Worm (Caenorhabditis elegans) whole organism, L1 larva: Measurements from ENCODE around the gene cpf-1.
A peak's percentile ranks its signal among the peaks of the same experiment; 100 is the strongest.

Experiments used
- C34B4.2 ChIP-seq: sonication (generic microtip); optimal IDR thresholded peaks from 2 replicates; lab custom pipeline; 2017; ENCODE audit warnings: mild to moderate bottlenecking, missing genetic modification characterization, missing compliant biosample characterization
- F16B12.6 ChIP-seq: fragments of 150-350 bp; optimal IDR thresholded peaks from 2 replicates; lab custom pipeline; 2014; ENCODE audit warnings: missing biosample characterization, missing genetic modification characterization
- alr-1 ChIP-seq: fragments of 200-800 bp; sonication (Bioruptor generic); optimal IDR thresholded peaks from 2 replicates; lab custom pipeline; 2018; ENCODE audit warnings: borderline replicate concordance, mild to moderate bottlenecking, missing genetic modification characterization, missing compliant biosample characterization
- aly-2 ChIP-seq: fragments of 150-350 bp; optimal IDR thresholded peaks from 2 replicates; lab custom pipeline; 2014; ENCODE audit warnings: missing biosample characterization, missing genetic modification characterization
- ama-1 ChIP-seq: fragments of 150-350 bp; optimal IDR thresholded peaks from 2 replicates; lab custom pipeline; 2014
- ceh-63 ChIP-seq: fragments of 200-800 bp; sonication (Bioruptor generic); optimal IDR thresholded peaks from 2 replicates; lab custom pipeline; 2018; ENCODE audit warnings: mild to moderate bottlenecking, missing genetic modification characterization, missing compliant biosample characterization
- ceh-8 ChIP-seq: fragments of 200-800 bp; sonication (Bioruptor generic); optimal IDR thresholded peaks from 2 replicates; lab custom pipeline; 2018; ENCODE audit warnings: mild to moderate bottlenecking, missing genetic modification characterization, moderate library complexity, missing compliant biosample characterization
- ceh-82 ChIP-seq, 3 experiments: fragments of 150-350 bp in 1 of 3; sonication (generic microtip) in 2 of 3; optimal IDR thresholded peaks; 2 replicates each; lab custom pipeline; 2014 to 2017; ENCODE audit warnings: missing biosample characterization in 3 of 3, missing genetic modification characterization in 3 of 3
- ceh-90 ChIP-seq: sonication (generic microtip); optimal IDR thresholded peaks from 2 replicates; lab custom pipeline; 2016; ENCODE audit warnings: missing genetic modification characterization, missing compliant biosample characterization
- ces-1 ChIP-seq: fragments of 150-350 bp; optimal IDR thresholded peaks from 2 replicates; lab custom pipeline; 2014; ENCODE audit warnings: missing biosample characterization, missing genetic modification reagents, missing genetic modification characterization
- dpl-1 ChIP-seq, 3 experiments: fragments of 150-350 bp in 2 of 3; sonication (generic microtip) in 1 of 3; optimal IDR thresholded peaks; 2 replicates each; lab custom pipeline; 2014 to 2017; ENCODE audit warnings: missing biosample characterization in 3 of 3, missing genetic modification characterization in 3 of 3, missing genetic modification reagents in 3 of 3
- dsc-1 ChIP-seq: sonication (generic microtip); optimal IDR thresholded peaks from 2 replicates; lab custom pipeline; 2016; ENCODE audit warnings: mild to moderate bottlenecking, missing genetic modification characterization, missing compliant biosample characterization
- efl-1 ChIP-seq, 4 experiments: fragments of 150-350 bp; optimal IDR thresholded peaks in 3 of 4; peaks in 1 of 4; 1 replicate in 1 of 4; 2 replicates in 3 of 4; lab custom pipeline; 2014; ENCODE audit warnings: missing biosample characterization in 2 of 4, missing genetic modification characterization in 2 of 4, missing genetic modification reagents in 2 of 4
- efl-3 ChIP-seq: fragments of 200-800 bp; sonication (Bioruptor generic); optimal IDR thresholded peaks from 2 replicates; lab custom pipeline; 2018; ENCODE audit warnings: mild to moderate bottlenecking, missing genetic modification characterization, missing compliant biosample characterization
- elt-3 ChIP-seq, 6 experiments: fragments of 150-350 bp in 1 of 6; sonication (generic microtip); optimal IDR thresholded peaks; 2 replicates each; lab custom pipeline; 2017 to 2018; ENCODE audit warnings: missing biosample characterization in 6 of 6, missing genetic modification characterization in 6 of 6, inconsistent platforms in 1 of 6
- ets-5 ChIP-seq: fragments of 200-800 bp; sonication (Bioruptor generic); IDR thresholded peaks from 2 replicates; pipeline ENCODE4 v1.3.6; 2022; ENCODE audit warnings: missing genetic modification characterization, missing compliant biosample characterization
- fkh-4 ChIP-seq: sonication (generic microtip); optimal IDR thresholded peaks from 2 replicates; lab custom pipeline; 2016; ENCODE audit warnings: missing compliant biosample characterization, missing genetic modification characterization, borderline replicate concordance
- fkh-8 ChIP-seq: sonication (generic microtip); optimal IDR thresholded peaks from 2 replicates; lab custom pipeline; 2016; ENCODE audit warnings: mild to moderate bottlenecking, missing genetic modification characterization, missing compliant biosample characterization
- fos-1 ChIP-seq: fragments of 150-350 bp; optimal IDR thresholded peaks from 2 replicates; lab custom pipeline; 2014; ENCODE audit warnings: missing biosample characterization, missing genetic modification characterization
- hlh-17 ChIP-seq: fragments of 200-800 bp; sonication (Bioruptor generic); optimal IDR thresholded peaks from 2 replicates; lab custom pipeline; 2018; ENCODE audit warnings: missing genetic modification characterization, mild to moderate bottlenecking, missing compliant biosample characterization, moderate library complexity, borderline replicate concordance
- hlh-4 ChIP-seq: sonication (generic microtip); optimal IDR thresholded peaks from 2 replicates; lab custom pipeline; 2016; ENCODE audit warnings: mild to moderate bottlenecking, missing genetic modification characterization, missing compliant biosample characterization
- hpl-2 ChIP-seq: fragments of 150-350 bp; optimal IDR thresholded peaks from 2 replicates; lab custom pipeline; 2014; ENCODE audit warnings: missing biosample characterization, missing genetic modification reagents, missing genetic modification characterization
- jun-1 ChIP-seq: fragments of 150-350 bp; optimal IDR thresholded peaks from 2 replicates; lab custom pipeline; 2014; ENCODE audit warnings: missing biosample characterization, missing genetic modification reagents, missing genetic modification characterization
- lin-13 ChIP-seq: fragments of 150-350 bp; optimal IDR thresholded peaks from 2 replicates; lab custom pipeline; 2014; ENCODE audit warnings: missing biosample characterization, missing genetic modification reagents, missing genetic modification characterization
- lin-14 ChIP-seq: fragments of 200-800 bp; sonication (Bioruptor generic); optimal IDR thresholded peaks from 2 replicates; lab custom pipeline; 2018; ENCODE audit warnings: mild to moderate bottlenecking, missing genetic modification characterization, moderate library complexity, missing compliant biosample characterization
- lin-35 ChIP-seq, 2 experiments: fragments of 150-350 bp; optimal IDR thresholded peaks; 2 replicates each; lab custom pipeline; 2014; ENCODE audit warnings: missing biosample characterization in 2 of 2, missing genetic modification characterization in 2 of 2, missing genetic modification reagents in 2 of 2
- lin-39 ChIP-seq: fragments of 150-350 bp; optimal IDR thresholded peaks from 2 replicates; lab custom pipeline; 2014; ENCODE audit warnings: missing biosample characterization, missing genetic modification reagents, missing genetic modification characterization
- lir-3 ChIP-seq: sonication (generic microtip); optimal IDR thresholded peaks from 2 replicates; lab custom pipeline; 2016; ENCODE audit warnings: mild to moderate bottlenecking, missing genetic modification characterization, moderate library complexity, missing compliant biosample characterization; ENCODE audit not compliant: poor library complexity
- mef-2 ChIP-seq: fragments of 150-350 bp; optimal IDR thresholded peaks from 2 replicates; lab custom pipeline; 2014; ENCODE audit warnings: missing biosample characterization, missing genetic modification characterization
- nhr-12 ChIP-seq: sonication (generic microtip); optimal IDR thresholded peaks from 2 replicates; lab custom pipeline; 2017; ENCODE audit warnings: missing biosample characterization, missing genetic modification characterization
- nhr-19 ChIP-seq: fragments of 200-800 bp; sonication (Bioruptor generic); conservative IDR thresholded peaks from 2 replicates; pipeline ENCODE4 v1.3.6; 2022; ENCODE audit warnings: missing genetic modification characterization, missing compliant biosample characterization
- nhr-28 ChIP-seq: fragments of 150-350 bp; optimal IDR thresholded peaks from 2 replicates; lab custom pipeline; 2014; ENCODE audit warnings: missing biosample characterization, missing genetic modification characterization
- nhr-71 ChIP-seq: sonication (generic microtip); optimal IDR thresholded peaks from 2 replicates; lab custom pipeline; 2016; ENCODE audit warnings: mild to moderate bottlenecking, missing genetic modification characterization, moderate library complexity, missing compliant biosample characterization
- nhr-76 ChIP-seq: sonication (generic microtip); optimal IDR thresholded peaks from 2 replicates; lab custom pipeline; 2017; ENCODE audit warnings: missing biosample characterization, missing genetic modification characterization
- nhr-77 ChIP-seq: fragments of 150-350 bp; optimal IDR thresholded peaks from 2 replicates; lab custom pipeline; 2014; ENCODE audit warnings: missing biosample characterization, missing genetic modification characterization
- nhr-84 ChIP-seq: sonication (generic microtip); optimal IDR thresholded peaks from 2 replicates; lab custom pipeline; 2017; ENCODE audit warnings: missing biosample characterization, missing genetic modification characterization
- nhr-85 ChIP-seq: sonication (generic microtip); peaks from one replicate; lab custom pipeline; 2016; ENCODE audit warnings: missing genetic modification characterization, inconsistent platforms, missing compliant biosample characterization
- nhr-90 ChIP-seq: sonication (generic microtip); optimal IDR thresholded peaks from 2 replicates; lab custom pipeline; 2016; ENCODE audit warnings: mild to moderate bottlenecking, missing genetic modification characterization, missing compliant biosample characterization; ENCODE audit not compliant: poor library complexity
- pag-3 ChIP-seq: sonication (generic microtip); optimal IDR thresholded peaks from 2 replicates; lab custom pipeline; 2017; ENCODE audit warnings: missing genetic modification characterization, mild to moderate bottlenecking, missing compliant biosample characterization, antibody characterized with exemption, borderline replicate concordance; ENCODE audit not compliant: insufficient read depth
- pqm-1 ChIP-seq: sonication (generic microtip); optimal IDR thresholded peaks from 3 replicates; lab custom pipeline; 2017; ENCODE audit warnings: missing biosample characterization, missing genetic modification characterization
- skn-1 ChIP-seq: fragments of 150-350 bp; optimal IDR thresholded peaks from 2 replicates; lab custom pipeline; 2014; ENCODE audit warnings: missing biosample characterization, missing genetic modification characterization
- snpc-4 ChIP-seq: fragments of 150-350 bp; optimal IDR thresholded peaks from 2 replicates; lab custom pipeline; 2014; ENCODE audit warnings: missing biosample characterization, missing genetic modification characterization
- sptf-1 ChIP-seq: fragments of 150-350 bp; optimal IDR thresholded peaks from 2 replicates; lab custom pipeline; 2014; ENCODE audit warnings: missing biosample characterization, missing genetic modification characterization
- swsn-7 ChIP-seq: sonication (generic microtip); optimal IDR thresholded peaks from 2 replicates; lab custom pipeline; 2016; ENCODE audit warnings: missing genetic modification characterization, missing compliant biosample characterization
- tbx-2 ChIP-seq: sonication (generic microtip); optimal IDR thresholded peaks from 2 replicates; lab custom pipeline; 2016; ENCODE audit warnings: missing genetic modification characterization, missing compliant biosample characterization
- tlp-1 ChIP-seq: fragments of 150-350 bp; optimal IDR thresholded peaks from 2 replicates; lab custom pipeline; 2014; ENCODE audit warnings: missing biosample characterization, missing genetic modification characterization
- unc-62 ChIP-seq: fragments of 150-350 bp; optimal IDR thresholded peaks from 2 replicates; lab custom pipeline; 2014; ENCODE audit warnings: missing biosample characterization, missing genetic modification reagents, missing genetic modification characterization
- unc-86 ChIP-seq: sonication (generic microtip); optimal IDR thresholded peaks from 2 replicates; lab custom pipeline; 2016; ENCODE audit warnings: missing genetic modification characterization, missing compliant biosample characterization
- unc-98 ChIP-seq: fragments of 200-800 bp; sonication (Bioruptor generic); IDR thresholded peaks from 2 replicates; pipeline ENCODE4 v1.3.6; 2022; ENCODE audit warnings: missing genetic modification characterization, missing compliant biosample characterization
- zag-1 ChIP-seq: fragments of 150-350 bp; optimal IDR thresholded peaks from 2 replicates; lab custom pipeline; 2014; ENCODE audit warnings: missing biosample characterization, missing genetic modification characterization
- zip-4 ChIP-seq: fragments of 200-800 bp; sonication (Bioruptor generic); optimal IDR thresholded peaks from 2 replicates; lab custom pipeline; 2018; ENCODE audit warnings: mild to moderate bottlenecking, missing genetic modification characterization, moderate library complexity, missing compliant biosample characterization
- ztf-4 ChIP-seq: fragments of 150-350 bp; optimal IDR thresholded peaks from 2 replicates; lab custom pipeline; 2014; ENCODE audit warnings: missing biosample characterization, missing genetic modification characterization

cpf-1 gene

DNA sequence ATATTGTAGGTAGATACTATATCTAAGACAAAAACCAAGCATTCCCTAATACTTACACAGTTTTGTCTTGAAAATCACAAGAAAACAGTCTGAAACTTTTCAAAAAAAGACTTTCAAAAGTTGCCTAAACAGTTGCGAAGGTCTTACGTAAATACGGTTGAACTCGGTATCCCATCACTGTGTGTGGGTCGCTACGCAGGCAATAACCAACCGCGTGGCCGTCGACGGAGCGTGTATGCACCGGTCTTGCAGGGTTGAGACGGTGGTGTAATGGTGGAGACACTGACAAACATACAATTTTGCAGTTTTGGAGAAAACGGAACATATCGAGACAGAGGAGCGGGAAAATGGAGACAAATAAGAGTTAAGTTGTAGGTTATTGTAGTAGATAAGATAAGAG lies 41.0 kb downstream of the cpf-1 start, which contains the start of gene iff-2:
TSS of gene iff-2 (minus strand) at position 141 of the 400 bp plus-strand sequence.
- TF ChIP-seq unc-62 (GFP tag; lab: Kevin White, UChicago) (peak; percentile 86), ceh-82 (tag; optimal IDR thresholded peaks at IDR 0.05; lab: Kevin White, UChicago) (peak; percentile 99), fkh-4 (tag; lab: Kevin White, UChicago) (peak; percentile 71), ceh-8 (peak; percentile 95), ztf-4 (tag; lab: Kevin White, UChicago) (peak; percentile 99), lin-13 (GFP tag; lab: Kevin White, UChicago) (peak; percentile 100), ets-5 (GFP tag; lab: Robert Waterston, UW) (0 out of 2 replicates have a peak, but pooled peaks have one; percentile 14), hpl-2 (GFP tag; lab: Kevin White, UChicago) (peak; percentile 99), dsc-1 (tag; lab: Kevin White, UChicago) (peak; percentile 99), nhr-71 (tag; lab: Kevin White, UChicago) (peak; percentile 100), nhr-77 (tag; lab: Kevin White, UChicago) (peak; percentile 100), dpl-1 (GFP tag; optimal IDR thresholded peaks at IDR 0.05; lab: Kevin White, UChicago) (peak; percentile 94 to 97 (median 95)), nhr-28 (tag; lab: Kevin White, UChicago) (no peak), efl-3 (peak; percentile 77), nhr-19 (peak; percentile 99), tbx-2 (tag; lab: Kevin White, UChicago) (peak; percentile 99), F16B12.6 (tag; lab: Kevin White, UChicago) (peak; percentile 85), ces-1 (no peak), nhr-84 (tag; lab: Kevin White, UChicago) (no peak), lin-35 (GFP tag; optimal IDR thresholded peaks at IDR 0.05; lab: Kevin White, UChicago) (peak; percentile 97 to 99), efl-1 (optimal IDR thresholded peaks at IDR 0.05; lab: Kevin White, UChicago) (peak; percentile 98), efl-1 (GFP tag; optimal IDR thresholded peaks at IDR 0.05 in 1 of 2; lab: Kevin White, UChicago) (peak; percentile 91 to 100), tlp-1 (tag; lab: Kevin White, UChicago) (no peak), hlh-17 (GFP tag; lab: Kevin White, UChicago) (no peak), zag-1 (tag; lab: Kevin White, UChicago) (peak; percentile 69), jun-1 (tag; lab: Kevin White, UChicago) (peak; percentile 99), elt-3 (tag; optimal IDR thresholded peaks at IDR 0.05; lab: Kevin White, UChicago) (peak; percentile 100), pag-3 (tag; lab: Kevin White, UChicago) (peak; percentile 69), fos-1 (tag; lab: Kevin White, UChicago) (peak; percentile 97), sptf-1 (tag; lab: Kevin White, UChicago) (no peak), unc-98 (GFP tag; lab: Robert Waterston, UW) (peak; percentile 83; the same call in 1 of the 2 replicates), nhr-76 (tag; lab: Kevin White, UChicago) (peak; percentile 86), nhr-12 (no peak), aly-2 (tag; lab: Kevin White, UChicago) (peak; percentile 93), lin-39 (tag; lab: Kevin White, UChicago) (peak; percentile 93), hlh-4 (no peak), ama-1 (lab: Kevin White, UChicago) (peak; percentile 91), lir-3 (peak; percentile 95), fkh-8 (tag; lab: Kevin White, UChicago) (peak; percentile 100), mef-2 (tag; lab: Kevin White, UChicago) (peak; percentile 97), alr-1 (tag; lab: Kevin White, UChicago) (no peak), zip-4 (GFP tag; lab: Kevin White, UChicago) (peak; percentile 91), nhr-90 (peak; percentile 99), pqm-1 (tag; lab: Kevin White, UChicago) (peak; percentile 54), nhr-85 (tag; lab: Kevin White, UChicago) (peak; percentile 100), lin-14 (peak; percentile 100), ceh-90 (tag; lab: Kevin White, UChicago) (peak; percentile 9), snpc-4 (tag; lab: Kevin White, UChicago) (peak; percentile 90), C34B4.2 (tag; lab: Kevin White, UChicago) (peak; percentile 65), unc-86 (tag; lab: Kevin White, UChicago) (peak; percentile 99), swsn-7 (tag; lab: Kevin White, UChicago) (peak; percentile 99), ceh-63 (GFP tag; lab: Kevin White, UChicago) (no peak), skn-1 (tag; lab: Kevin White, UChicago) (peak; percentile 98)
